Worm (Caenorhabditis elegans) whole organism, late embryonic: ENCODE data around the gene EEED8.2.

ENCODE experiments used
- ama-1 ChIP-seq: fragments of 150-350 bp; optimal IDR thresholded peaks from 2 replicates; lab custom pipeline; 2014
- elt-2 ChIP-seq: sonication (generic microtip); optimal IDR thresholded peaks from 2 replicates; lab custom pipeline; 2016; ENCODE audit warnings: missing genetic modification reagents, missing genetic modification characterization, missing compliant biosample characterization
- hlh-6 ChIP-seq: sonication (generic microtip); optimal IDR thresholded peaks from 2 replicates; lab custom pipeline; 2016; ENCODE audit warnings: missing genotype, missing genetic modification characterization, missing compliant biosample characterization
- pha-4 ChIP-seq: fragments of 150-350 bp; optimal IDR thresholded peaks from 2 replicates; lab custom pipeline; 2018; ENCODE audit warnings: missing biosample characterization, missing genetic modification reagents, missing genetic modification characterization
- rnt-1 ChIP-seq: sonication (generic microtip); optimal IDR thresholded peaks from 2 replicates; lab custom pipeline; 2016; ENCODE audit warnings: missing genetic modification characterization, missing compliant biosample characterization
- tbx-2 ChIP-seq: sonication (generic microtip); optimal IDR thresholded peaks from 2 replicates; lab custom pipeline; 2016; ENCODE audit warnings: missing genetic modification characterization, missing compliant biosample characterization
- unc-86 ChIP-seq: sonication (generic microtip); optimal IDR thresholded peaks from 2 replicates; lab custom pipeline; 2016; ENCODE audit warnings: missing genetic modification characterization, missing compliant biosample characterization

DNA sequence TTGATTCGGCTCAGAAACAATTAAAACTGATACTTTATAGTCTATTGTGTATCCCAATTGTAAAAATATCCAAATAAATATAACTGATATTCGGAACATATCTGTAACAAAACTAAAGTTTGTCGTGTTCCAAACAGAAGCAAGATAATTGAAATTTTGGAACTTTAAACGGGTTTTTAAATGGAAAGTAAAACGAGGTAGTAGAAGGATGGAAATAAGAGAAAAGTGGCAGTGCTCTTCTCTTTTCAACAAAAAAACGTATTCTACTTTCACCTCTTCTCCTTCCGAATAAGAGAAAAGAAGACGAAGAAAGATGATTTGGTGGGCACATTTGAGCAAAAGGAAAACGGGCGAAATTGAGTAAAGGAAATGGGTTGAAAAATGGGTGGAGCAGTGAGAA, 30.0 kb downstream of the EEED8.2 start, which contains the start of gene nmr-1:
- TF ChIP-seq unc-86 (tag; lab: Kevin White, UChicago) = no peak
- TF ChIP-seq ama-1 = no peak
- TF ChIP-seq hlh-6 (tag; lab: Kevin White, UChicago) = no peak
- TF ChIP-seq pha-4 = no peak
- TF ChIP-seq elt-2 (tag; lab: Kevin White, UChicago) = no peak
- no peak for TF ChIP-seq rnt-1 (tag; lab: Kevin White, UChicago)
- no peak for TF ChIP-seq tbx-2 (tag; lab: Kevin White, UChicago)
